Fruit fly (Drosophila melanogaster) whole organism, embryonic: ENCODE results near the gene Rab5.

Source experiments
- Aef1 ChIP-seq: fragments of 200-800 bp; sonication (Bioruptor generic); IDR thresholded peaks from 3 replicates; pipeline ENCODE4 v1.3.6; 2022; ENCODE audit warnings: missing biosample characterization, missing genetic modification characterization
- B-H2 ChIP-seq: fragments of 200-800 bp; sonication (Bioruptor generic); optimal IDR thresholded peaks from 2 replicates; lab custom pipeline; 2018; ENCODE audit warnings: missing biosample characterization, mild to moderate bottlenecking, missing genetic modification characterization
- CG10209 ChIP-seq: fragments of 200-800 bp; sonication (Bioruptor generic); optimal IDR thresholded peaks from 3 replicates; lab custom pipeline; 2017; ENCODE audit warnings: missing biosample characterization, mild to moderate bottlenecking, missing genetic modification characterization, missing genetic modification reagents
- CG10366 ChIP-seq: fragments of 200-800 bp; sonication (Bioruptor generic); IDR thresholded peaks from 2 replicates; pipeline ENCODE4 v1.3.6; 2022; ENCODE audit warnings: missing biosample characterization, missing genetic modification characterization
- CG11093 ChIP-seq: fragments of 200-800 bp; sonication (Bioruptor generic); IDR thresholded peaks from 3 replicates; pipeline ENCODE4 v1.3.6; 2022; ENCODE audit warnings: missing biosample characterization, missing genetic modification characterization
- CG11247 ChIP-seq: fragments of 200-800 bp; sonication (Bioruptor generic); IDR thresholded peaks from 2 replicates; pipeline ENCODE4 v1.3.6; 2022; ENCODE audit warnings: missing biosample characterization, missing genetic modification characterization
- CG12155 ChIP-seq: fragments of 200-800 bp; sonication (Bioruptor generic); optimal IDR thresholded peaks from 3 replicates; lab custom pipeline; 2016; ENCODE audit warnings: missing biosample characterization, missing genetic modification characterization
- CG15073 ChIP-seq: fragments of 200-800 bp; sonication (Bioruptor generic); optimal IDR thresholded peaks from 2 replicates; lab custom pipeline; 2016; ENCODE audit warnings: missing biosample characterization, missing genetic modification characterization
- CG17359 ChIP-seq: fragments of 200-800 bp; sonication (Bioruptor generic); optimal IDR thresholded peaks from 3 replicates; lab custom pipeline; 2018; ENCODE audit warnings: missing biosample characterization, mild to moderate bottlenecking, missing genetic modification characterization, moderate library complexity
- CG17829 ChIP-seq: fragments of 200-800 bp; optimal IDR thresholded peaks from 2 replicates; lab custom pipeline; 2019; ENCODE audit warnings: missing biosample characterization, mild to moderate bottlenecking, missing genetic modification characterization, moderate library complexity
- CG2678 ChIP-seq: fragments of 200-800 bp; sonication (Bioruptor generic); optimal IDR thresholded peaks from 3 replicates; lab custom pipeline; 2019; ENCODE audit warnings: missing biosample characterization, mild to moderate bottlenecking, missing genetic modification characterization, moderate library complexity
- CG34224 ChIP-seq: fragments of 200-800 bp; sonication (Bioruptor generic); IDR thresholded peaks from 3 replicates; pipeline ENCODE4 v1.3.6; 2022; ENCODE audit warnings: missing biosample characterization, missing genetic modification characterization; ENCODE audit not compliant: partially characterized antibody
- CG5180 ChIP-seq: fragments of 200-800 bp; sonication (Bioruptor generic); optimal IDR thresholded peaks from 3 replicates; lab custom pipeline; 2017; ENCODE audit warnings: missing biosample characterization, missing genetic modification characterization, mild to moderate bottlenecking, moderate library complexity, missing genetic modification reagents
- CG6254 ChIP-seq: fragments of 200-800 bp; sonication (Bioruptor generic); optimal IDR thresholded peaks from 3 replicates; lab custom pipeline; 2017; ENCODE audit warnings: mild to moderate bottlenecking, missing biosample characterization, missing genetic modification reagents, missing genetic modification characterization
- CG6654 ChIP-seq: fragments of 200-800 bp; sonication (Bioruptor generic); optimal IDR thresholded peaks from 2 replicates; lab custom pipeline; 2017; ENCODE audit warnings: missing biosample characterization, mild to moderate bottlenecking, missing genetic modification characterization
- CG7786 ChIP-seq: fragments of 200-800 bp; sonication (Bioruptor generic); optimal IDR thresholded peaks from 2 replicates; lab custom pipeline; 2016; ENCODE audit warnings: missing biosample characterization, missing genetic modification characterization
- CG8089 ChIP-seq: fragments of 200-800 bp; sonication (Bioruptor generic); optimal IDR thresholded peaks from 3 replicates; lab custom pipeline; 2016; ENCODE audit warnings: missing biosample characterization, missing genetic modification characterization
- CG8388 ChIP-seq: fragments of 200-800 bp; sonication (Bioruptor generic); optimal IDR thresholded peaks from 2 replicates; lab custom pipeline; 2019; ENCODE audit warnings: missing biosample characterization, mild to moderate bottlenecking, missing genetic modification characterization, moderate library complexity
- CG9797 ChIP-seq: fragments of 200-800 bp; sonication (Bioruptor generic); optimal IDR thresholded peaks from 3 replicates; lab custom pipeline; 2018; ENCODE audit warnings: missing biosample characterization, mild to moderate bottlenecking, missing genetic modification characterization
- CG9876 ChIP-seq: fragments of 200-800 bp; sonication (Bioruptor generic); optimal IDR thresholded peaks from 2 replicates; lab custom pipeline; 2016; ENCODE audit warnings: missing biosample characterization, missing genetic modification characterization
- CTCF ChIP-seq: fragments of 200-800 bp; sonication (Bioruptor generic); optimal IDR thresholded peaks from 2 replicates; lab custom pipeline; 2017; ENCODE audit warnings: missing biosample characterization, mild to moderate bottlenecking, missing genetic modification characterization, moderate library complexity
- Gug ChIP-seq: fragments of 200-800 bp; sonication (Bioruptor generic); IDR thresholded peaks from 4 replicates; pipeline ENCODE4 v1.3.6; 2022; ENCODE audit warnings: missing biosample characterization, missing genetic modification characterization
- H15 ChIP-seq: fragments of 200-800 bp; sonication (Bioruptor generic); IDR thresholded peaks from 3 replicates; pipeline ENCODE4 v1.3.6; 2022; ENCODE audit warnings: missing biosample characterization, missing genetic modification characterization
- Hand ChIP-seq: fragments of 200-800 bp; sonication (Bioruptor generic); optimal IDR thresholded peaks from 2 replicates; lab custom pipeline; 2017; ENCODE audit warnings: mild to moderate bottlenecking, missing biosample characterization, missing genetic modification reagents, missing genetic modification characterization
- Hr3 ChIP-seq: fragments of 200-800 bp; sonication (Bioruptor generic); optimal IDR thresholded peaks from 3 replicates; lab custom pipeline; 2016; ENCODE audit warnings: missing biosample characterization, missing genetic modification characterization
- NK7.1 ChIP-seq: fragments of 200-800 bp; sonication (Bioruptor generic); optimal IDR thresholded peaks from 3 replicates; lab custom pipeline; 2016; ENCODE audit warnings: missing biosample characterization, missing genetic modification characterization
- Ravus ChIP-seq: fragments of 200-800 bp; sonication (Bioruptor generic); IDR thresholded peaks from 2 replicates; pipeline ENCODE4 v1.3.6; 2022; ENCODE audit warnings: missing biosample characterization, missing genetic modification characterization
- Six4 ChIP-seq: fragments of 200-800 bp; sonication (Bioruptor generic); optimal IDR thresholded peaks from 2 replicates; lab custom pipeline; 2016; ENCODE audit warnings: missing biosample characterization, missing genetic modification characterization
- Vsx1 ChIP-seq: fragments of 200-800 bp; sonication (Bioruptor generic); optimal IDR thresholded peaks from 2 replicates; lab custom pipeline; 2017; ENCODE audit warnings: missing biosample characterization, mild to moderate bottlenecking, missing genetic modification characterization, missing genetic modification reagents
- corto ChIP-seq: fragments of 200-800 bp; sonication (Bioruptor generic); optimal IDR thresholded peaks from 2 replicates; lab custom pipeline; 2016; ENCODE audit warnings: missing biosample characterization, mild to moderate bottlenecking, missing genetic modification characterization, moderate library complexity
- eyg ChIP-seq: fragments of 200-800 bp; sonication (Bioruptor generic); optimal IDR thresholded peaks from 3 replicates; lab custom pipeline; 2016; ENCODE audit warnings: missing biosample characterization, missing genetic modification characterization
- fd3F ChIP-seq: fragments of 200-800 bp; sonication (Bioruptor generic); optimal IDR thresholded peaks from 2 replicates; lab custom pipeline; 2018; ENCODE audit warnings: missing biosample characterization, mild to moderate bottlenecking, missing genetic modification characterization, moderate library complexity
- fd96Cb ChIP-seq: fragments of 200-800 bp; sonication (Bioruptor generic); optimal IDR thresholded peaks from 2 replicates; lab custom pipeline; 2018; ENCODE audit warnings: missing biosample characterization, mild to moderate bottlenecking, missing genetic modification characterization, moderate library complexity
- gce ChIP-seq: fragments of 200-800 bp; sonication (Bioruptor generic); IDR thresholded peaks from 3 replicates; pipeline ENCODE4 v1.3.6; 2022; ENCODE audit warnings: missing biosample characterization, missing genetic modification characterization
- hth ChIP-seq: fragments of >200 bp; optimal IDR thresholded peaks from 2 replicates; lab custom pipeline; 2017; ENCODE audit warnings: inconsistent platforms
- ind ChIP-seq: fragments of 200-800 bp; sonication (Bioruptor generic); optimal IDR thresholded peaks from 3 replicates; lab custom pipeline; 2016; ENCODE audit warnings: missing biosample characterization, missing genetic modification characterization
- jing ChIP-seq: fragments of 200-800 bp; sonication (Bioruptor generic); optimal IDR thresholded peaks from 2 replicates; lab custom pipeline; 2018; ENCODE audit warnings: missing biosample characterization, mild to moderate bottlenecking, missing genetic modification characterization
- jumu ChIP-seq: fragments of 200-800 bp; sonication (Bioruptor generic); optimal IDR thresholded peaks from 3 replicates; lab custom pipeline; 2016; ENCODE audit warnings: missing biosample characterization, missing genetic modification characterization
- kay ChIP-seq: fragments of 200-800 bp; sonication (Bioruptor generic); optimal IDR thresholded peaks from 2 replicates; lab custom pipeline; 2016; ENCODE audit warnings: missing biosample characterization, missing genetic modification characterization
- maf-S ChIP-seq: fragments of 200-800 bp; sonication (Bioruptor generic); optimal IDR thresholded peaks from 2 replicates; lab custom pipeline; 2016; ENCODE audit warnings: missing biosample characterization, missing genetic modification characterization
- nerfin-1 ChIP-seq: fragments of 200-800 bp; sonication (Bioruptor generic); optimal IDR thresholded peaks from 3 replicates; lab custom pipeline; 2019; ENCODE audit warnings: missing biosample characterization, mild to moderate bottlenecking, missing genetic modification characterization, moderate library complexity
- pnt ChIP-seq: fragments of 200-800 bp; sonication (Bioruptor generic); optimal IDR thresholded peaks from 3 replicates; lab custom pipeline; 2016; ENCODE audit warnings: missing biosample characterization, missing genetic modification characterization
- sens ChIP-seq: fragments of 200-800 bp; sonication (Bioruptor generic); peaks from one replicate; lab custom pipeline; 2016; ENCODE audit warnings: missing biosample characterization, missing genetic modification characterization
- shn ChIP-seq: fragments of 200-800 bp; sonication (Bioruptor generic); optimal IDR thresholded peaks from 3 replicates; lab custom pipeline; 2016; ENCODE audit warnings: missing biosample characterization, missing genetic modification characterization
- slp2 ChIP-seq: fragments of 200-800 bp; sonication (Bioruptor generic); optimal IDR thresholded peaks from 2 replicates; lab custom pipeline; 2016; ENCODE audit warnings: missing biosample characterization, missing genetic modification characterization
- so ChIP-seq: fragments of 200-800 bp; sonication (Bioruptor generic); IDR thresholded peaks from 3 replicates; pipeline ENCODE4 v1.3.6; 2022; ENCODE audit warnings: missing biosample characterization, missing genetic modification characterization
- sr ChIP-seq: fragments of 200-800 bp; sonication (Bioruptor generic); IDR thresholded peaks from 3 replicates; pipeline ENCODE4 v1.3.6; 2022; ENCODE audit warnings: missing biosample characterization, missing genetic modification characterization
- wdn ChIP-seq: fragments of 200-800 bp; sonication (Bioruptor generic); IDR thresholded peaks from 2 replicates; pipeline ENCODE4 v1.3.6; 2022; ENCODE audit warnings: missing biosample characterization, missing genetic modification characterization
- wor ChIP-seq: fragments of 200-800 bp; sonication (Bioruptor generic); IDR thresholded peaks from 2 replicates; pipeline ENCODE4 v1.3.6; 2022; ENCODE audit warnings: missing biosample characterization, missing genetic modification characterization
- yki ChIP-seq: fragments of >200 bp; optimal IDR thresholded peaks from 3 replicates; lab custom pipeline; 2018

Gene Rab5

dm6 chr2L:2373818-2374746 lies 9.0 kb upstream of the Rab5 start, which contains the start of the genes CG3609 and CG15390 (continued):
- TF ChIP-seq CG10209 (GFP tag; lab: Kevin White, UChicago) (peak; percentile 57), shn (GFP tag; lab: Kevin White, UChicago) (peak; percentile 92), kay (GFP tag; lab: Kevin White, UChicago) (peak; percentile 80), maf-S (peak; percentile 90), CG15073 (no peak), CG6654 (no peak), Gug (GFP tag; lab: Robert Waterston, UW) (peak; percentile 92), CG11093 (GFP tag; lab: Robert Waterston, UW) (peak; percentile 65; the same call in 1 of the 3 replicates), CG7786 (GFP tag; lab: Kevin White, UChicago) (peak; percentile 90), Ravus (GFP tag; lab: Robert Waterston, UW) (no peak; the same call in 1 of the 2 replicates), Six4 (GFP tag; lab: Kevin White, UChicago) (peak; percentile 64), CG10366 (peak; percentile 77), jing (no peak), CG9876 (peak; percentile 75), hth (lab: Kevin White, UChicago) (no peak), wor (GFP tag; lab: Robert Waterston, UW) (peak; percentile 9; the same call in 1 of the 2 replicates), CG6254 (GFP tag; lab: Kevin White, UChicago) (peak; percentile 22), nerfin-1 (tag; lab: Kevin White, UChicago) (peak; percentile 6), H15 (peak; percentile 74; the same call in 2 of the 3 replicates), CG12155 (GFP tag; lab: Kevin White, UChicago) (peak; percentile 86), Vsx1 (GFP tag; lab: Kevin White, UChicago) (no peak), sens (GFP tag; lab: Kevin White, UChicago) (peak; percentile 97), gce (GFP tag; lab: Robert Waterston, UW) (peak; percentile 44; the same call in 1 of the 3 replicates), so (GFP tag; lab: Robert Waterston, UW) (no peak; the same call in 2 of the 3 replicates), fd96Cb (tag; lab: Kevin White, UChicago) (peak; percentile 35), yki (lab: Kevin White, UChicago) (no peak), B-H2 (GFP tag; lab: Kevin White, UChicago) (peak; percentile 98), CG2678 (tag; lab: Kevin White, UChicago) (peak; percentile 66), Hand (peak; percentile 67), pnt (GFP tag; lab: Kevin White, UChicago) (peak; percentile 67), NK7.1 (GFP tag; lab: Kevin White, UChicago) (peak; percentile 83), ind (GFP tag; lab: Kevin White, UChicago) (peak; percentile 75), sr (GFP tag; lab: Robert Waterston, UW) (peak; percentile 15; the same call in 1 of the 3 replicates), fd3F (GFP tag; lab: Kevin White, UChicago) (peak; percentile 55), CG9797 (GFP tag; lab: Kevin White, UChicago) (no peak), CG17829 (tag; lab: Kevin White, UChicago) (peak; percentile 49), CG5180 (GFP tag; lab: Kevin White, UChicago) (no peak), CG17359 (peak; percentile 62), CG11247 (GFP tag; lab: Robert Waterston, UW) (peak; percentile 83), wdn (GFP tag; lab: Robert Waterston, UW) (peak; percentile 69), CG8388 (GFP tag; lab: Kevin White, UChicago) (peak; percentile 31), Aef1 (GFP tag; lab: Robert Waterston, UW) (peak; percentile 45; the same call in 1 of the 3 replicates), Hr3 (GFP tag; lab: Kevin White, UChicago) (peak; percentile 44), slp2 (peak; percentile 69), eyg (GFP tag; lab: Kevin White, UChicago) (peak; percentile 76), jumu (GFP tag; lab: Kevin White, UChicago) (peak; percentile 91), CG8089 (GFP tag; lab: Kevin White, UChicago) (peak; percentile 37), CTCF (no peak), CG34224 (GFP tag; lab: Robert Waterston, UW) (peak; percentile 51; the same call in 1 of the 3 replicates), corto (GFP tag; lab: Kevin White, UChicago) (peak; percentile 51)
